Fruit fly (Drosophila melanogaster) whole organism, embryonic: ENCODE data around the gene Prosbeta6.

ENCODE experiments used
- Blimp-1 ChIP-seq: fragments of 200-800 bp; sonication (Bioruptor generic); optimal IDR thresholded peaks from 3 replicates; lab custom pipeline; 2018; ENCODE audit warnings: missing biosample characterization, missing genetic modification characterization, mild to moderate bottlenecking, moderate library complexity, missing genetic modification reagents
- C15 ChIP-seq: fragments of 200-800 bp; sonication (Bioruptor generic); IDR thresholded peaks from 3 replicates; pipeline ENCODE4 v1.3.6; 2022; ENCODE audit warnings: missing biosample characterization, missing genetic modification characterization
- CG10274 ChIP-seq: fragments of 200-800 bp; sonication (Bioruptor generic); optimal IDR thresholded peaks from 3 replicates; lab custom pipeline; 2017; ENCODE audit warnings: missing biosample characterization, mild to moderate bottlenecking, missing genetic modification characterization
- CG10654 ChIP-seq: fragments of 200-800 bp; sonication (Bioruptor generic); optimal IDR thresholded peaks from 2 replicates; lab custom pipeline; 2016; ENCODE audit warnings: missing biosample characterization, missing genetic modification characterization
- CG12942 ChIP-seq: fragments of 200-800 bp; sonication (Bioruptor generic); optimal IDR thresholded peaks from 3 replicates; lab custom pipeline; 2016; ENCODE audit warnings: missing biosample characterization, missing genetic modification characterization
- CG14667 ChIP-seq: fragments of 200-800 bp; sonication (Bioruptor generic); IDR thresholded peaks from 2 replicates; pipeline ENCODE4 v1.3.6; 2022; ENCODE audit warnings: missing biosample characterization, missing genetic modification characterization
- CG14965 ChIP-seq: fragments of 200-800 bp; sonication (Bioruptor generic); optimal IDR thresholded peaks from 2 replicates; lab custom pipeline; 2016; ENCODE audit warnings: missing biosample characterization, missing genetic modification characterization, borderline replicate concordance
- CG1647 ChIP-seq: fragments of 200-800 bp; sonication (Bioruptor generic); optimal IDR thresholded peaks from 3 replicates; lab custom pipeline; 2016; ENCODE audit warnings: missing biosample characterization, missing genetic modification characterization
- CG17385 ChIP-seq: fragments of 200-800 bp; sonication (Bioruptor generic); optimal IDR thresholded peaks from 3 replicates; lab custom pipeline; 2018; ENCODE audit warnings: missing biosample characterization, mild to moderate bottlenecking, missing genetic modification characterization
- CG18619 ChIP-seq: fragments of 200-800 bp; sonication (Bioruptor generic); optimal IDR thresholded peaks from 3 replicates; lab custom pipeline; 2017; ENCODE audit warnings: missing biosample characterization, mild to moderate bottlenecking, missing genetic modification characterization
- CG2199 ChIP-seq: fragments of 200-800 bp; sonication (Bioruptor generic); IDR thresholded peaks from 3 replicates; pipeline ENCODE4 v1.3.6; 2022; ENCODE audit warnings: missing biosample characterization, missing genetic modification characterization
- CG32532 ChIP-seq: fragments of 200-800 bp; sonication (Bioruptor generic); IDR thresholded peaks from 2 replicates; pipeline ENCODE4 v1.3.6; 2022; ENCODE audit warnings: missing biosample characterization, missing genetic modification characterization
- CG34422 ChIP-seq: fragments of 200-800 bp; sonication (Bioruptor generic); IDR thresholded peaks from 3 replicates; pipeline ENCODE4 v1.3.6; 2022; ENCODE audit warnings: missing biosample characterization, missing genetic modification characterization
- CG3726 ChIP-seq: fragments of 200-800 bp; sonication (Bioruptor generic); IDR thresholded peaks from 3 replicates; pipeline ENCODE4, ENCODE4 v1.3.6; 2022; ENCODE audit warnings: missing biosample characterization, missing genetic modification characterization
- CG4424 ChIP-seq: fragments of 200-800 bp; sonication (Bioruptor generic); optimal IDR thresholded peaks from 3 replicates; lab custom pipeline; 2016; ENCODE audit warnings: missing biosample characterization, missing genetic modification characterization
- CG4820 ChIP-seq: fragments of 200-800 bp; sonication (Bioruptor generic); optimal IDR thresholded peaks from 3 replicates; lab custom pipeline; 2016; ENCODE audit warnings: missing biosample characterization, missing genetic modification characterization
- CG5245 ChIP-seq: fragments of 200-800 bp; sonication (Bioruptor generic); optimal IDR thresholded peaks from 3 replicates; lab custom pipeline; 2016; ENCODE audit warnings: missing biosample characterization, missing genetic modification characterization
- CG6813 ChIP-seq: fragments of 200-800 bp; sonication (Bioruptor generic); optimal IDR thresholded peaks from 2 replicates; lab custom pipeline; 2017; ENCODE audit warnings: missing biosample characterization, missing genetic modification characterization, mild to moderate bottlenecking, moderate library complexity, missing genetic modification reagents
- CG9797 ChIP-seq: fragments of 200-800 bp; sonication (Bioruptor generic); optimal IDR thresholded peaks from 3 replicates; lab custom pipeline; 2018; ENCODE audit warnings: missing biosample characterization, mild to moderate bottlenecking, missing genetic modification characterization
- Camta ChIP-seq: fragments of 200-800 bp; sonication (Bioruptor generic); optimal IDR thresholded peaks from 2 replicates; lab custom pipeline; 2016; ENCODE audit warnings: missing biosample characterization, missing genetic modification characterization
- Chrac-16 ChIP-seq: fragments of 200-800 bp; sonication (Bioruptor generic); optimal IDR thresholded peaks from 3 replicates; lab custom pipeline; 2016; ENCODE audit warnings: missing biosample characterization, missing genetic modification characterization
- CoRest ChIP-seq: fragments of 200-800 bp; sonication (Bioruptor generic); optimal IDR thresholded peaks from 3 replicates; lab custom pipeline; 2018; ENCODE audit warnings: missing biosample characterization, mild to moderate bottlenecking, missing genetic modification characterization, moderate library complexity
- Dad ChIP-seq: fragments of 200-800 bp; sonication (Bioruptor generic); optimal IDR thresholded peaks from 3 replicates; lab custom pipeline; 2016; ENCODE audit warnings: missing biosample characterization, missing genetic modification characterization
- Dek ChIP-seq: fragments of 200-800 bp; sonication (Bioruptor generic); optimal IDR thresholded peaks from 3 replicates; lab custom pipeline; 2019; ENCODE audit warnings: missing biosample characterization, mild to moderate bottlenecking, missing genetic modification characterization, moderate library complexity
- E2f2 ChIP-seq: fragments of 200-800 bp; sonication (Bioruptor generic); IDR thresholded peaks from 2 replicates; pipeline ENCODE4 v1.3.6; 2022; ENCODE audit warnings: missing biosample characterization, missing genetic modification characterization
- GATAe ChIP-seq: fragments of 200-800 bp; sonication (Bioruptor generic); conservative IDR thresholded peaks from 2 replicates; pipeline ENCODE4 v1.3.6; 2022; ENCODE audit warnings: missing biosample characterization, missing genetic modification characterization
- HLH3B ChIP-seq: fragments of 200-800 bp; sonication (Bioruptor generic); IDR thresholded peaks from 2 replicates; pipeline ENCODE4 v1.3.6; 2022; ENCODE audit warnings: missing biosample characterization, missing genetic modification characterization
- Lim3 ChIP-seq: fragments of 200-800 bp; sonication (Bioruptor generic); IDR thresholded peaks from 2 replicates; pipeline ENCODE4 v1.3.6; 2022; ENCODE audit warnings: missing biosample characterization, missing genetic modification characterization
- Mes4 ChIP-seq: fragments of 200-800 bp; sonication (Bioruptor generic); optimal IDR thresholded peaks from 2 replicates; lab custom pipeline; 2016; ENCODE audit warnings: missing biosample characterization, missing genetic modification characterization
- Optix ChIP-seq: fragments of 200-800 bp; sonication (Bioruptor generic); IDR thresholded peaks from 3 replicates; pipeline ENCODE4 v1.3.6; 2022; ENCODE audit warnings: missing biosample characterization, missing genetic modification characterization
- Six4 ChIP-seq: fragments of 200-800 bp; sonication (Bioruptor generic); optimal IDR thresholded peaks from 2 replicates; lab custom pipeline; 2016; ENCODE audit warnings: missing biosample characterization, missing genetic modification characterization
- TFAM ChIP-seq: fragments of 200-800 bp; sonication (Bioruptor generic); optimal IDR thresholded peaks from 2 replicates; lab custom pipeline; 2017; ENCODE audit warnings: missing biosample characterization, missing genetic modification characterization, inconsistent platforms
- ase ChIP-seq: fragments of 200-800 bp; sonication (Bioruptor generic); IDR thresholded peaks from 3 replicates; pipeline ENCODE4 v1.3.6; 2022; ENCODE audit warnings: missing biosample characterization, missing genetic modification characterization
- az2 ChIP-seq: fragments of 200-800 bp; sonication (Bioruptor generic); optimal IDR thresholded peaks from 3 replicates; lab custom pipeline; 2016; ENCODE audit warnings: missing biosample characterization, missing genetic modification characterization
- btn ChIP-seq: fragments of 200-800 bp; sonication (Bioruptor generic); optimal IDR thresholded peaks from 2 replicates; lab custom pipeline; 2016; ENCODE audit warnings: missing biosample characterization, missing genetic modification characterization
- cato ChIP-seq: fragments of 200-800 bp; sonication (Bioruptor generic); optimal IDR thresholded peaks from 2 replicates; lab custom pipeline; 2016; ENCODE audit warnings: missing biosample characterization, missing genetic modification characterization, borderline replicate concordance
- caup ChIP-seq: fragments of 200-800 bp; sonication (Bioruptor generic); optimal IDR thresholded peaks from 3 replicates; lab custom pipeline; 2017; ENCODE audit warnings: missing biosample characterization, mild to moderate bottlenecking, missing genetic modification characterization, moderate library complexity; ENCODE audit not compliant: severe bottlenecking
- chif ChIP-seq, 2 experiments: fragments of 200-800 bp; sonication (Bioruptor generic); optimal IDR thresholded peaks; 3 replicates each; lab custom pipeline; 2016; ENCODE audit warnings: missing biosample characterization in 2 of 2, missing genetic modification characterization in 2 of 2
- chm ChIP-seq: fragments of 200-800 bp; sonication (Bioruptor generic); IDR thresholded peaks from 2 replicates; pipeline ENCODE4 v1.3.6; 2022; ENCODE audit warnings: missing biosample characterization, missing genetic modification characterization
- ems ChIP-seq: fragments of 200-800 bp; sonication (Bioruptor generic); optimal IDR thresholded peaks from 3 replicates; lab custom pipeline; 2016; ENCODE audit warnings: missing biosample characterization, missing genetic modification characterization
- klu ChIP-seq: fragments of 200-800 bp; sonication (Bioruptor generic); IDR thresholded peaks from 2 replicates; pipeline ENCODE4 v1.3.6; 2022; ENCODE audit warnings: missing biosample characterization, missing genetic modification characterization
- kni ChIP-seq: fragments of 200-800 bp; sonication (Bioruptor generic); optimal IDR thresholded peaks from 3 replicates; lab custom pipeline; 2017; ENCODE audit warnings: mild to moderate bottlenecking, missing biosample characterization, missing genetic modification reagents, missing genetic modification characterization
- luna ChIP-seq: fragments of 200-800 bp; sonication (Bioruptor generic); optimal IDR thresholded peaks from 2 replicates; lab custom pipeline; 2016; ENCODE audit warnings: missing biosample characterization, missing genetic modification characterization
- mld ChIP-seq: fragments of 200-800 bp; sonication (Bioruptor generic); IDR thresholded peaks from 3 replicates; pipeline ENCODE4 v1.3.6; 2022; ENCODE audit warnings: missing biosample characterization, missing genetic modification characterization; ENCODE audit not compliant: partially characterized antibody
- nerfin-2 ChIP-seq: fragments of 200-800 bp; sonication (Bioruptor generic); IDR thresholded peaks from 2 replicates; pipeline ENCODE4 v1.3.6; 2022; ENCODE audit warnings: missing biosample characterization, missing genetic modification characterization; ENCODE audit not compliant: partially characterized antibody
- prd ChIP-seq, 3 experiments: fragments of >200 bp in 2 of 3; fragments of 200-800 bp in 1 of 3; sonication (Bioruptor generic) in 1 of 3; optimal IDR thresholded peaks in 2 of 3; IDR thresholded peaks in 1 of 3; 2 replicates in 2 of 3; 3 replicates in 1 of 3; pipeline versions ENCODE4 v1.3.6 to Lab custom; 2017 to 2022; ENCODE audit warnings: missing biosample characterization in 1 of 3, missing genetic modification characterization in 1 of 3
- rib ChIP-seq: fragments of 200-800 bp; sonication (Bioruptor generic); IDR thresholded peaks from 2 replicates; pipeline ENCODE4 v1.3.6; 2022; ENCODE audit warnings: missing biosample characterization, missing genetic modification characterization
- sqz ChIP-seq: fragments of 200-800 bp; sonication (Bioruptor generic); optimal IDR thresholded peaks from 3 replicates; lab custom pipeline; 2018; ENCODE audit warnings: missing biosample characterization, mild to moderate bottlenecking, missing genetic modification characterization
- toy ChIP-seq: fragments of 200-800 bp; sonication (Bioruptor generic); IDR thresholded peaks from 2 replicates; pipeline ENCODE4 v1.3.6; 2022; ENCODE audit warnings: missing biosample characterization, missing genetic modification characterization

Gene Prosbeta6

dm6 chr3L:16657014-16657413 lies 46.8 kb upstream of the Prosbeta6 start (continued):
- TF ChIP-seq chif (GFP tag; optimal IDR thresholded peaks at IDR 0.05; lab: Kevin White, UChicago), result no peak

dm6 chr3L:16653679-16654078 lies 43.5 kb upstream of the Prosbeta6 start:
- TF ChIP-seq HLH3B (GFP tag; lab: Robert Waterston, UW) (no peak), luna (GFP tag; lab: Kevin White, UChicago) (no peak), CG10654 (GFP tag; lab: Kevin White, UChicago) (no peak), Dek (tag; lab: Kevin White, UChicago) (no peak), CG10274 (GFP tag; lab: Kevin White, UChicago) (no peak), CG17385 (GFP tag; lab: Kevin White, UChicago) (no peak), rib (GFP tag; lab: Robert Waterston, UW) (0 out of 2 replicates have a peak, but pooled peaks have one; percentile 15), Dad (no peak), cato (no peak), btn (GFP tag; lab: Kevin White, UChicago) (no peak), nerfin-2 (GFP tag; lab: Robert Waterston, UW) (no peak), CG32532 (GFP tag; lab: Robert Waterston, UW) (no peak), az2 (GFP tag; lab: Kevin White, UChicago) (no peak), GATAe (no peak), CG18619 (no peak), chm (GFP tag; lab: Robert Waterston, UW) (no peak), CG6813 (GFP tag; lab: Kevin White, UChicago) (no peak), CoRest (tag; lab: Kevin White, UChicago) (no peak), CG1647 (GFP tag; lab: Kevin White, UChicago) (no peak), E2f2 (GFP tag; lab: Robert Waterston, UW) (no peak), CG3726 (no peak), CG14667 (GFP tag; lab: Robert Waterston, UW) (no peak), CG4424 (GFP tag; lab: Kevin White, UChicago) (no peak), sqz (no peak), kni (no peak), CG34422 (GFP tag; lab: Robert Waterston, UW) (no peak), ems (no peak), mld (GFP tag; lab: Robert Waterston, UW) (no peak; the same call in 2 of the 3 replicates), C15 (GFP tag; lab: Robert Waterston, UW) (no peak), ase (GFP tag; lab: Robert Waterston, UW) (peak; percentile 23; the same call in 1 of the 3 replicates), CG5245 (GFP tag; lab: Kevin White, UChicago) (no peak), Camta (GFP tag; lab: Kevin White, UChicago) (no peak), CG2199 (GFP tag; lab: Robert Waterston, UW) (0 out of 3 replicates have a peak, but pooled peaks have one; percentile 32), Six4 (GFP tag; lab: Kevin White, UChicago) (no peak), klu (GFP tag; lab: Robert Waterston, UW) (no peak), Blimp-1 (no peak), TFAM (GFP tag; lab: Kevin White, UChicago) (no peak), Optix (GFP tag; lab: Robert Waterston, UW) (0 out of 3 replicates have a peak, but pooled peaks have one; percentile 8), Chrac-16 (GFP tag; lab: Kevin White, UChicago) (no peak), CG14965 (GFP tag; lab: Kevin White, UChicago) (no peak), CG4820 (GFP tag; lab: Kevin White, UChicago) (no peak), caup (no peak), Mes4 (GFP tag; lab: Kevin White, UChicago) (no peak), toy (GFP tag; lab: Robert Waterston, UW) (no peak), CG9797 (no peak), CG12942 (GFP tag; lab: Kevin White, UChicago) (no peak), Lim3 (GFP tag; lab: Robert Waterston, UW) (0 out of 2 replicates have a peak, but pooled peaks have one; percentile 8), prd (optimal IDR thresholded peaks at IDR 0.05; lab: Kevin White, UChicago) (no peak), prd (GFP tag; IDR thresholded peaks at IDR 0.05; lab: Robert Waterston, UW) (peak; percentile 15; the same call in 2 of the 3 replicates)
